Fruit fly (Drosophila melanogaster): Measurements from ENCODE around the gene Mec2.

Gene Mec2

DNA sequence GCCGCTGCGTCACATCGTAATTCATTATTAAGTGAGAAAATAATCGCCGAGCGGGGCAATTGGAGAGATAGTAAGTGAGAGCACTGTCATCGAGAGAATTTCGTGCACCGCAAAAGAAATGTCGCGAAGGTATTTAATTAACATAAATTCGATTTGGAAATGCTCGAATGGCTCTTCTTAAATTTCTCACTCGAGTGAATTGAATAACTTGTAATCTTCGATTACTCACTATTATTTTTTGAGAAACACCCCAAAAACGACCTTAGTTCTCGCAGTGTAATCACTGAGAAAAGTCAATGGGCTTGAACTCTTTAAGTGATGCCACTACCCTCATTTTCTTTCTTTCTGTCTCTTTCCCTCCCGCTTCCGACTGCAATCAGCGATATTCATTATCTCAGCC, 32.8 kb upstream of the Mec2 start:
- TF ChIP-seq Hr4 (GFP tag; optimal IDR thresholded peaks at IDR 0.05) (peak; percentile 96), Met (GFP tag; optimal IDR thresholded peaks at IDR 0.05) (peak; percentile 96), dsx (GFP tag; optimal IDR thresholded peaks at IDR 0.05; ENCODE audit: poor library complexity, severe bottlenecking) (peak; percentile 91), lz (GFP tag; optimal IDR thresholded peaks at IDR 0.05) (peak; percentile 95), acj6 (GFP tag; optimal IDR thresholded peaks at IDR 0.05) (peak; percentile 93), CG10669 (GFP tag; optimal IDR thresholded peaks at IDR 0.05) (peak; percentile 91), CG6792 (GFP tag; optimal IDR thresholded peaks at IDR 0.05) (peak; percentile 96), dac (GFP tag; optimal IDR thresholded peaks at IDR 0.05) (peak; percentile 91), achi (GFP tag; optimal IDR thresholded peaks at IDR 0.05) (peak; percentile 95), CG31627 (GFP tag; optimal IDR thresholded peaks at IDR 0.05) (peak; percentile 94), Hr39 (GFP tag; optimal IDR thresholded peaks at IDR 0.05) (peak; percentile 95), Sox102F (GFP tag; optimal IDR thresholded peaks at IDR 0.05) (peak; percentile 96), spab (GFP tag; optimal IDR thresholded peaks at IDR 0.05) (peak; percentile 82), net (GFP tag; optimal IDR thresholded peaks at IDR 0.05) (peak; percentile 94), CG16779 (tag; optimal IDR thresholded peaks at IDR 0.05) (peak; percentile 84), CG1621 (tag; optimal IDR thresholded peaks at IDR 0.05) (peak; percentile 89), CG34406 (GFP tag; optimal IDR thresholded peaks at IDR 0.05) (peak; percentile 94), CG3032 (tag; optimal IDR thresholded peaks at IDR 0.05) (peak; percentile 85), CG7368 (GFP tag; optimal IDR thresholded peaks at IDR 0.05) (peak; percentile 96), ss (GFP tag; optimal IDR thresholded peaks at IDR 0.05) (peak; percentile 81 to 89), Smox (GFP tag; optimal IDR thresholded peaks at IDR 0.05) (peak; percentile 93), Lpt (GFP tag; optimal IDR thresholded peaks at IDR 0.05) (peak; percentile 92), Sox15 (GFP tag; optimal IDR thresholded peaks at IDR 0.05) (peak; percentile 91), CG8632 (GFP tag; optimal IDR thresholded peaks at IDR 0.05) (peak; percentile 92), CG10631 (GFP tag; optimal IDR thresholded peaks at IDR 0.05) (peak; percentile 94), Sox14 (GFP tag; optimal IDR thresholded peaks at IDR 0.05) (peak; percentile 95), Ets96B (tag; optimal IDR thresholded peaks at IDR 0.05) (peak; percentile 88), CG6854 (GFP tag; optimal IDR thresholded peaks at IDR 0.05) (peak; percentile 84), eg (GFP tag; IDR thresholded peaks at IDR 0.05) (peak; percentile 94), CG8119 (GFP tag; IDR thresholded peaks at IDR 0.05) (peak; percentile 94), CG8319 (GFP tag; optimal IDR thresholded peaks at IDR 0.05) (peak; percentile 92), CG11762 (GFP tag; optimal IDR thresholded peaks at IDR 0.05; ENCODE audit: insufficient read depth) (peak; percentile 91), pdm3 (GFP tag; optimal IDR thresholded peaks at IDR 0.05) (peak; percentile 95), Blimp-1 (GFP tag; optimal IDR thresholded peaks at IDR 0.05) (peak; percentile 84), fkh (GFP tag; optimal IDR thresholded peaks at IDR 0.05) (peak; percentile 50), vri (GFP tag; optimal IDR thresholded peaks at IDR 0.05) (peak; percentile 88), svp (GFP tag) (peak; percentile 99), Gug (GFP tag; IDR thresholded peaks at IDR 0.05) (peak; percentile 93), Eip78C (GFP tag) (peak; percentile 99), fd85E (GFP tag; optimal IDR thresholded peaks at IDR 0.05) (peak; percentile 78), CG4318 (GFP tag; optimal IDR thresholded peaks at IDR 0.05) (peak; percentile 92), CG3919 (GFP tag; optimal IDR thresholded peaks at IDR 0.05) (peak; percentile 96), cyc (GFP tag; optimal IDR thresholded peaks at IDR 0.05) (peak; percentile 95), esn (GFP tag; optimal IDR thresholded peaks at IDR 0.05) (peak; percentile 96), salr (GFP tag; optimal IDR thresholded peaks at IDR 0.05) (peak; percentile 81 to 85), fd59A (GFP tag; optimal IDR thresholded peaks at IDR 0.05) (peak; percentile 83), CG9139 (GFP tag; optimal IDR thresholded peaks at IDR 0.05) (peak; percentile 77), CG15336 (GFP tag; IDR thresholded peaks at IDR 0.05) (peak; percentile 95), OdsH (GFP tag; optimal IDR thresholded peaks at IDR 0.05) (peak; percentile 92), CG6276 (GFP tag; optimal IDR thresholded peaks at IDR 0.05) (peak; percentile 89), Hr38 (GFP tag; optimal IDR thresholded peaks at IDR 0.05) (no peak), CG6808 (GFP tag; optimal IDR thresholded peaks at IDR 0.05) (peak; percentile 86)
